Worm (Caenorhabditis elegans) whole organism, midembryonic: ENCODE results near the gene ZK418.2.

ENCODE experiments used
- cog-1 ChIP-seq: sonication (generic microtip); optimal IDR thresholded peaks from 2 replicates; lab custom pipeline; 2016; ENCODE audit warnings: missing genetic modification characterization, missing compliant biosample characterization
- flt-1 ChIP-seq: fragments of 200-800 bp; sonication (Bioruptor generic); IDR thresholded peaks from 2 replicates; pipeline ENCODE4 v1.3.6; 2022; ENCODE audit warnings: missing genetic modification characterization, missing compliant biosample characterization
- med-1 ChIP-seq: sonication (generic microtip); optimal IDR thresholded peaks from 2 replicates; lab custom pipeline; 2017; ENCODE audit warnings: missing genetic modification characterization, mild to moderate bottlenecking, missing compliant biosample characterization, antibody characterized with exemption, missing genetic modification reagents; ENCODE audit not compliant: insufficient read depth
- tab-1 ChIP-seq: fragments of 200-800 bp; sonication (Bioruptor generic); IDR thresholded peaks from 2 replicates; pipeline ENCODE4 v1.3.6; 2022; ENCODE audit warnings: missing genetic modification characterization, missing compliant biosample characterization

ce11 chrIII:7114952-7115488, 23.9 kb downstream of the ZK418.2 start, which contains the start of gene nhr-10:
- TF ChIP-seq cog-1 (tag; lab: Kevin White, UChicago) = no peak
- no peak for TF ChIP-seq med-1
- TF ChIP-seq tab-1 (GFP tag; lab: Robert Waterston, UW) = no peak
- TF ChIP-seq flt-1 (GFP tag; lab: Robert Waterston, UW) = no peak
